Fruit fly (Drosophila melanogaster) whole organism, embryonic: ENCODE measurements around the gene Nepl18.

Source experiments
- BEAF-32 ChIP-seq: fragments of 200-800 bp; sonication (Bioruptor generic); optimal IDR thresholded peaks from 3 replicates; lab custom pipeline; 2017; ENCODE audit warnings: missing biosample characterization, missing genetic modification characterization, mild to moderate bottlenecking, moderate library complexity, missing genetic modification reagents
- Bteb2 ChIP-seq: fragments of 200-800 bp; sonication (Bioruptor generic); optimal IDR thresholded peaks from 2 replicates; lab custom pipeline; 2016; ENCODE audit warnings: missing biosample characterization, missing genetic modification characterization
- CG1024 ChIP-seq: fragments of 200-800 bp; sonication (Bioruptor generic); IDR thresholded peaks from 2 replicates; pipeline ENCODE4 v1.3.6; 2022; ENCODE audit warnings: missing biosample characterization, missing genetic modification characterization
- CG10431 ChIP-seq: fragments of 200-800 bp; sonication (Bioruptor generic); optimal IDR thresholded peaks from 3 replicates; lab custom pipeline; 2018; ENCODE audit warnings: missing biosample characterization, mild to moderate bottlenecking, missing genetic modification characterization
- CG11247 ChIP-seq: fragments of 200-800 bp; sonication (Bioruptor generic); IDR thresholded peaks from 2 replicates; pipeline ENCODE4 v1.3.6; 2022; ENCODE audit warnings: missing biosample characterization, missing genetic modification characterization
- CG13123 ChIP-seq: fragments of 200-800 bp; sonication (Bioruptor generic); optimal IDR thresholded peaks from 2 replicates; lab custom pipeline; 2016; ENCODE audit warnings: missing biosample characterization, missing genetic modification characterization
- CG13424 ChIP-seq: fragments of 200-800 bp; sonication (Bioruptor generic); optimal IDR thresholded peaks from 2 replicates; lab custom pipeline; 2019; ENCODE audit warnings: missing biosample characterization, mild to moderate bottlenecking, missing genetic modification characterization, moderate library complexity
- CG17328 ChIP-seq: fragments of 200-800 bp; sonication (Bioruptor generic); IDR thresholded peaks from 2 replicates; pipeline ENCODE4 v1.3.6; 2022; ENCODE audit warnings: missing biosample characterization, missing genetic modification characterization
- CG17361 ChIP-seq: fragments of 200-800 bp; sonication (Bioruptor generic); IDR thresholded peaks from 3 replicates; pipeline ENCODE4 v1.3.6; 2022; ENCODE audit warnings: missing biosample characterization, missing genetic modification characterization
- CG17612 ChIP-seq: fragments of 200-800 bp; sonication (Bioruptor generic); IDR thresholded peaks from 2 replicates; pipeline ENCODE4 v1.3.6; 2022; ENCODE audit warnings: missing biosample characterization, missing genetic modification characterization
- CG17802 ChIP-seq: fragments of 200-800 bp; sonication (Bioruptor generic); optimal IDR thresholded peaks from 2 replicates; lab custom pipeline; 2018; ENCODE audit warnings: missing biosample characterization, mild to moderate bottlenecking, missing genetic modification characterization, moderate library complexity
- CG18262 ChIP-seq: fragments of 200-800 bp; optimal IDR thresholded peaks from 3 replicates; lab custom pipeline; 2019; ENCODE audit warnings: missing biosample characterization, mild to moderate bottlenecking, missing genetic modification characterization, moderate library complexity
- CG2116 ChIP-seq: fragments of 200-800 bp; sonication (Bioruptor generic); optimal IDR thresholded peaks from 3 replicates; lab custom pipeline; 2018; ENCODE audit warnings: missing biosample characterization, mild to moderate bottlenecking, missing genetic modification characterization
- CG2120 ChIP-seq: fragments of 200-800 bp; sonication (Bioruptor generic); optimal IDR thresholded peaks from 3 replicates; lab custom pipeline; 2016; ENCODE audit warnings: missing biosample characterization, missing genetic modification characterization
- CG2889 ChIP-seq: fragments of 200-800 bp; sonication (Bioruptor generic); IDR thresholded peaks from 3 replicates; pipeline ENCODE4 v1.3.6; 2022; ENCODE audit warnings: missing biosample characterization, missing genetic modification characterization
- CG33213 ChIP-seq: fragments of 200-800 bp; sonication (Bioruptor generic); optimal IDR thresholded peaks from 3 replicates; lab custom pipeline; 2016; ENCODE audit warnings: missing biosample characterization, missing genetic modification characterization
- CG34422 ChIP-seq: fragments of 200-800 bp; sonication (Bioruptor generic); IDR thresholded peaks from 3 replicates; pipeline ENCODE4 v1.3.6; 2022; ENCODE audit warnings: missing biosample characterization, missing genetic modification characterization
- CG3995 ChIP-seq: fragments of 200-800 bp; sonication (Bioruptor generic); optimal IDR thresholded peaks from 3 replicates; lab custom pipeline; 2016; ENCODE audit warnings: missing biosample characterization, missing genetic modification characterization
- CG4424 ChIP-seq: fragments of 200-800 bp; sonication (Bioruptor generic); optimal IDR thresholded peaks from 3 replicates; lab custom pipeline; 2016; ENCODE audit warnings: missing biosample characterization, missing genetic modification characterization
- CG6654 ChIP-seq: fragments of 200-800 bp; sonication (Bioruptor generic); optimal IDR thresholded peaks from 2 replicates; lab custom pipeline; 2017; ENCODE audit warnings: missing biosample characterization, mild to moderate bottlenecking, missing genetic modification characterization
- CG6689 ChIP-seq: fragments of 200-800 bp; sonication (Bioruptor generic); IDR thresholded peaks from 2 replicates; pipeline ENCODE4 v1.3.6; 2022; ENCODE audit warnings: missing biosample characterization, missing genetic modification characterization
- CG7963 ChIP-seq: fragments of 200-800 bp; sonication (Bioruptor generic); IDR thresholded peaks from 3 replicates; pipeline ENCODE4 v1.3.6; 2022; ENCODE audit warnings: missing biosample characterization, missing genetic modification characterization; ENCODE audit not compliant: partially characterized antibody
- CG8944 ChIP-seq: fragments of 200-800 bp; sonication (Bioruptor generic); optimal IDR thresholded peaks from 3 replicates; lab custom pipeline; 2016; ENCODE audit warnings: missing biosample characterization, missing genetic modification characterization
- CG9797 ChIP-seq: fragments of 200-800 bp; sonication (Bioruptor generic); optimal IDR thresholded peaks from 3 replicates; lab custom pipeline; 2018; ENCODE audit warnings: missing biosample characterization, mild to moderate bottlenecking, missing genetic modification characterization
- Chrac-16 ChIP-seq: fragments of 200-800 bp; sonication (Bioruptor generic); optimal IDR thresholded peaks from 3 replicates; lab custom pipeline; 2016; ENCODE audit warnings: missing biosample characterization, missing genetic modification characterization
- D ChIP-seq, 2 experiments: fragments of 200-800 bp in 1 of 2; fragments of >200 bp in 1 of 2; sonication (Bioruptor generic) in 1 of 2; optimal IDR thresholded peaks; 2 replicates in 1 of 2; 3 replicates in 1 of 2; lab custom pipeline; 2017; ENCODE audit warnings: mild to moderate bottlenecking in 1 of 2, missing biosample characterization in 1 of 2, missing genetic modification characterization in 1 of 2, missing genetic modification reagents in 1 of 2
- Dad ChIP-seq: fragments of 200-800 bp; sonication (Bioruptor generic); optimal IDR thresholded peaks from 3 replicates; lab custom pipeline; 2016; ENCODE audit warnings: missing biosample characterization, missing genetic modification characterization
- Ets97D ChIP-seq: fragments of 200-800 bp; sonication (Bioruptor generic); optimal IDR thresholded peaks from 3 replicates; lab custom pipeline; 2016; ENCODE audit warnings: missing biosample characterization, missing genetic modification characterization
- Fer1 ChIP-seq: fragments of 200-800 bp; sonication (Bioruptor generic); optimal IDR thresholded peaks from 2 replicates; lab custom pipeline; 2017; ENCODE audit warnings: missing biosample characterization, mild to moderate bottlenecking, missing genetic modification characterization
- Jarid2 ChIP-seq: fragments of 200-800 bp; sonication (Bioruptor generic); optimal IDR thresholded peaks from 3 replicates; lab custom pipeline; 2017; ENCODE audit warnings: mild to moderate bottlenecking, missing biosample characterization, missing genetic modification reagents, missing genetic modification characterization
- Lpt ChIP-seq: fragments of >200 bp; optimal IDR thresholded peaks from 2 replicates; lab custom pipeline; 2018; ENCODE audit warnings: missing biosample characterization, missing genetic modification characterization
- Max ChIP-seq: fragments of 200-800 bp; sonication (Bioruptor generic); optimal IDR thresholded peaks from 2 replicates; lab custom pipeline; 2016; ENCODE audit warnings: missing biosample characterization, mild to moderate bottlenecking, missing genetic modification characterization
- NFAT ChIP-seq: fragments of 200-800 bp; sonication (Bioruptor generic); IDR thresholded peaks from 2 replicates; pipeline ENCODE4 v1.3.6; 2022; ENCODE audit warnings: missing biosample characterization, missing genetic modification characterization
- Nf-YC ChIP-seq: fragments of 200-800 bp; optimal IDR thresholded peaks from 3 replicates; lab custom pipeline; 2019; ENCODE audit warnings: missing biosample characterization, mild to moderate bottlenecking, missing genetic modification characterization, moderate library complexity
- Ptx1 ChIP-seq: fragments of 200-800 bp; sonication (Bioruptor generic); IDR thresholded peaks from 2 replicates; pipeline ENCODE4 v1.3.6; 2022; ENCODE audit warnings: missing biosample characterization, missing genetic modification characterization
- Rx ChIP-seq: fragments of 200-800 bp; sonication (Bioruptor generic); IDR thresholded peaks from 2 replicates; pipeline ENCODE4 v1.3.6; 2022; ENCODE audit warnings: missing biosample characterization, missing genetic modification characterization
- Taf1 ChIP-seq: fragments of 200-800 bp; sonication (Bioruptor generic); IDR thresholded peaks from 2 replicates; pipeline ENCODE4 v1.3.6; 2022; ENCODE audit warnings: missing biosample characterization, missing genetic modification characterization
- YL-1 ChIP-seq: fragments of 200-800 bp; sonication (Bioruptor generic); optimal IDR thresholded peaks from 3 replicates; lab custom pipeline; 2017; ENCODE audit warnings: missing biosample characterization, mild to moderate bottlenecking, missing genetic modification characterization
- abd-A ChIP-seq: fragments of 200-800 bp; sonication (Bioruptor generic); optimal IDR thresholded peaks from 3 replicates; lab custom pipeline; 2019; ENCODE audit warnings: missing biosample characterization, mild to moderate bottlenecking, missing genetic modification characterization, moderate library complexity
- ac ChIP-seq: fragments of 200-800 bp; sonication (Bioruptor generic); optimal IDR thresholded peaks from 3 replicates; lab custom pipeline; 2017; ENCODE audit warnings: missing biosample characterization, mild to moderate bottlenecking, missing genetic modification characterization
- aop ChIP-seq: fragments of 200-800 bp; sonication (Bioruptor generic); IDR thresholded peaks from 2 replicates; pipeline ENCODE4 v1.3.6; 2022; ENCODE audit warnings: missing biosample characterization, missing genetic modification characterization
- fd96Cb ChIP-seq: fragments of 200-800 bp; sonication (Bioruptor generic); optimal IDR thresholded peaks from 2 replicates; lab custom pipeline; 2018; ENCODE audit warnings: missing biosample characterization, mild to moderate bottlenecking, missing genetic modification characterization, moderate library complexity
- grn ChIP-seq: fragments of 200-800 bp; sonication (Bioruptor generic); optimal IDR thresholded peaks from 3 replicates; lab custom pipeline; 2017; ENCODE audit warnings: missing biosample characterization, missing genetic modification characterization
- ind ChIP-seq: fragments of 200-800 bp; sonication (Bioruptor generic); optimal IDR thresholded peaks from 3 replicates; lab custom pipeline; 2016; ENCODE audit warnings: missing biosample characterization, missing genetic modification characterization
- inv ChIP-seq: fragments of 200-800 bp; sonication (Bioruptor generic); IDR thresholded peaks from 2 replicates; pipeline ENCODE4 v1.3.6; 2022; ENCODE audit warnings: missing biosample characterization, missing genetic modification characterization; ENCODE audit not compliant: partially characterized antibody
- kah ChIP-seq: fragments of 200-800 bp; sonication (Bioruptor generic); optimal IDR thresholded peaks from 2 replicates; lab custom pipeline; 2018; ENCODE audit warnings: missing biosample characterization, mild to moderate bottlenecking, missing genetic modification characterization
- phol ChIP-seq: fragments of 200-800 bp; sonication (Bioruptor generic); optimal IDR thresholded peaks from 3 replicates; lab custom pipeline; 2018; ENCODE audit warnings: missing biosample characterization, mild to moderate bottlenecking, missing genetic modification characterization, moderate library complexity
- sc ChIP-seq, 3 experiments: fragments of >200 bp in 2 of 3; fragments of 200-800 bp in 1 of 3; sonication (Bioruptor generic) in 1 of 3; optimal IDR thresholded peaks; 2 replicates in 2 of 3; 3 replicates in 1 of 3; lab custom pipeline; 2017; ENCODE audit warnings: mild to moderate bottlenecking in 1 of 3, missing biosample characterization in 1 of 3, missing genetic modification characterization in 1 of 3, missing genetic modification reagents in 1 of 3
- so ChIP-seq: fragments of 200-800 bp; sonication (Bioruptor generic); IDR thresholded peaks from 3 replicates; pipeline ENCODE4 v1.3.6; 2022; ENCODE audit warnings: missing biosample characterization, missing genetic modification characterization
- tgo ChIP-seq: fragments of 200-800 bp; sonication (Bioruptor generic); IDR thresholded peaks from 3 replicates; pipeline ENCODE4 v1.3.6; 2022; ENCODE audit warnings: missing biosample characterization, missing genetic modification characterization
- unc-4 ChIP-seq: fragments of 200-800 bp; sonication (Bioruptor generic); IDR thresholded peaks from 2 replicates; pipeline ENCODE4 v1.3.6; 2022; ENCODE audit warnings: missing biosample characterization, missing genetic modification characterization; ENCODE audit not compliant: partially characterized antibody

Gene Nepl18

dm6 chr3R:28851966-28852377 lies 23.4 kb upstream of the Nepl18 start (continued):
- TF ChIP-seq Taf1 (GFP tag; lab: Robert Waterston, UW) (no peak), Chrac-16 (GFP tag; lab: Kevin White, UChicago) (no peak), CG34422 (no peak), CG2120 (GFP tag; lab: Kevin White, UChicago) (no peak), aop (GFP tag; lab: Robert Waterston, UW) (no peak), CG1024 (no peak), fd96Cb (peak; percentile 26), CG4424 (GFP tag; lab: Kevin White, UChicago) (peak; percentile 8), Ptx1 (no peak), CG6654 (GFP tag; lab: Kevin White, UChicago) (no peak), ind (GFP tag; lab: Kevin White, UChicago) (no peak), YL-1 (no peak), unc-4 (GFP tag; lab: Robert Waterston, UW) (no peak), Jarid2 (no peak), Max (no peak), Nf-YC (tag; lab: Kevin White, UChicago) (no peak), ac (GFP tag; lab: Kevin White, UChicago) (no peak), Bteb2 (no peak), CG18262 (tag; lab: Kevin White, UChicago) (peak; percentile 37), abd-A (tag; lab: Kevin White, UChicago) (no peak), CG11247 (GFP tag; lab: Robert Waterston, UW) (no peak), NFAT (GFP tag; lab: Robert Waterston, UW) (no peak), CG6689 (no peak), CG2889 (GFP tag; lab: Robert Waterston, UW) (no peak), CG17328 (GFP tag; lab: Robert Waterston, UW) (0 out of 2 replicates have a peak, but pooled peaks have one; percentile 8), kah (GFP tag; lab: Kevin White, UChicago) (no peak), CG7963 (GFP tag; lab: Robert Waterston, UW) (no peak), CG13123 (GFP tag; lab: Kevin White, UChicago) (no peak), tgo (GFP tag; lab: Robert Waterston, UW) (no peak), CG33213 (no peak), phol (tag; lab: Kevin White, UChicago) (peak; percentile 45), CG17612 (GFP tag; lab: Robert Waterston, UW) (no peak), inv (GFP tag; lab: Robert Waterston, UW) (no peak), CG9797 (GFP tag; lab: Kevin White, UChicago) (no peak), Rx (GFP tag; lab: Robert Waterston, UW) (no peak), CG17361 (GFP tag; lab: Robert Waterston, UW) (peak; percentile 59; the same call in 2 of the 3 replicates), sc (optimal IDR thresholded peaks at IDR 0.05; lab: Kevin White, UChicago) (no peak), sc (GFP tag; optimal IDR thresholded peaks at IDR 0.05; lab: Kevin White, UChicago) (no peak), CG17802 (tag; lab: Kevin White, UChicago) (peak; percentile 13), CG2116 (GFP tag; lab: Kevin White, UChicago) (no peak), D (optimal IDR thresholded peaks at IDR 0.05; lab: Kevin White, UChicago) (no peak), D (GFP tag; optimal IDR thresholded peaks at IDR 0.05; lab: Kevin White, UChicago) (peak; percentile 38), so (GFP tag; lab: Robert Waterston, UW) (no peak), CG8944 (GFP tag; lab: Kevin White, UChicago) (no peak), Fer1 (GFP tag; lab: Kevin White, UChicago) (no peak), grn (GFP tag; lab: Kevin White, UChicago) (no peak), BEAF-32 (no peak), Ets97D (no peak), Dad (GFP tag; lab: Kevin White, UChicago) (no peak), Lpt (no peak), CG13424 (tag; lab: Kevin White, UChicago) (no peak), CG10431 (no peak), CG3995 (no peak)
